Worm (Caenorhabditis elegans) whole organism, late embryonic: Measurements from ENCODE around the gene sax-1.

Source experiments
- C08G9.2 ChIP-seq: sonication (generic microtip); optimal IDR thresholded peaks from 2 replicates; lab custom pipeline; 2016; ENCODE audit warnings: mild to moderate bottlenecking, missing genetic modification characterization, moderate library complexity, missing compliant biosample characterization
- K09A11.1 ChIP-seq: sonication (generic microtip); optimal IDR thresholded peaks from 2 replicates; lab custom pipeline; 2017; ENCODE audit warnings: antibody characterized with exemption, mild to moderate bottlenecking, missing genetic modification characterization, missing compliant biosample characterization; ENCODE audit not compliant: insufficient read depth
- ahr-1 ChIP-seq: sonication (generic microtip); optimal IDR thresholded peaks from 2 replicates; lab custom pipeline; 2016; ENCODE audit warnings: missing genetic modification characterization, missing compliant biosample characterization
- ama-1 ChIP-seq: fragments of 150-350 bp; optimal IDR thresholded peaks from 2 replicates; lab custom pipeline; 2014
- ceh-14 ChIP-seq: sonication (generic microtip); optimal IDR thresholded peaks from 2 replicates; lab custom pipeline; 2016; ENCODE audit warnings: missing genotype, missing genetic modification characterization, missing compliant biosample characterization
- ceh-18 ChIP-seq: sonication (generic microtip); optimal IDR thresholded peaks from 2 replicates; lab custom pipeline; 2016; ENCODE audit warnings: missing genetic modification characterization, missing compliant biosample characterization
- ceh-2 ChIP-seq: sonication (generic microtip); optimal IDR thresholded peaks from 2 replicates; lab custom pipeline; 2016; ENCODE audit warnings: missing genotype, missing genetic modification characterization, missing compliant biosample characterization
- ceh-24 ChIP-seq: sonication (generic microtip); optimal IDR thresholded peaks from 2 replicates; lab custom pipeline; 2016; ENCODE audit warnings: mild to moderate bottlenecking, missing genetic modification characterization, missing compliant biosample characterization
- ceh-30 ChIP-seq: fragments of 150-350 bp; optimal IDR thresholded peaks from 2 replicates; lab custom pipeline; 2014; ENCODE audit warnings: missing biosample characterization, missing genetic modification characterization
- ceh-31 ChIP-seq: sonication (generic microtip); optimal IDR thresholded peaks from 2 replicates; lab custom pipeline; 2016; ENCODE audit warnings: missing genetic modification characterization, missing compliant biosample characterization
- ceh-34 ChIP-seq: sonication (generic microtip); optimal IDR thresholded peaks from 2 replicates; lab custom pipeline; 2016; ENCODE audit warnings: mild to moderate bottlenecking, missing genetic modification characterization, missing compliant biosample characterization
- che-1 ChIP-seq: sonication (generic microtip); optimal IDR thresholded peaks from 2 replicates; lab custom pipeline; 2016; ENCODE audit warnings: mild to moderate bottlenecking, missing genetic modification characterization, missing compliant biosample characterization
- dve-1 ChIP-seq: sonication (generic microtip); optimal IDR thresholded peaks from 2 replicates; lab custom pipeline; 2017; ENCODE audit warnings: antibody characterized with exemption, mild to moderate bottlenecking, missing genetic modification characterization, missing compliant biosample characterization
- elt-2 ChIP-seq: sonication (generic microtip); optimal IDR thresholded peaks from 2 replicates; lab custom pipeline; 2016; ENCODE audit warnings: missing genetic modification reagents, missing genetic modification characterization, missing compliant biosample characterization
- elt-4 ChIP-seq: sonication (generic microtip); optimal IDR thresholded peaks from 2 replicates; lab custom pipeline; 2016; ENCODE audit warnings: missing genetic modification characterization, missing compliant biosample characterization
- fax-1 ChIP-seq: sonication (generic microtip); optimal IDR thresholded peaks from 2 replicates; lab custom pipeline; 2016; ENCODE audit warnings: missing genotype, missing genetic modification characterization, missing compliant biosample characterization
- fkh-6 ChIP-seq: sonication (generic microtip); optimal IDR thresholded peaks from 2 replicates; lab custom pipeline; 2016; ENCODE audit warnings: missing genetic modification characterization, missing compliant biosample characterization
- gmeb-2 ChIP-seq: sonication (generic microtip); optimal IDR thresholded peaks from 2 replicates; lab custom pipeline; 2016; ENCODE audit warnings: missing genetic modification characterization, inconsistent platforms, missing compliant biosample characterization
- hlh-13 ChIP-seq: fragments of 200-800 bp; sonication (Bioruptor generic); optimal IDR thresholded peaks from 2 replicates; lab custom pipeline; 2018; ENCODE audit warnings: mild to moderate bottlenecking, missing genetic modification characterization, missing compliant biosample characterization
- hlh-30 ChIP-seq: sonication (generic microtip); optimal IDR thresholded peaks from 2 replicates; lab custom pipeline; 2017; ENCODE audit warnings: antibody characterized with exemption, missing genetic modification characterization, missing compliant biosample characterization; ENCODE audit not compliant: insufficient read depth
- hlh-6 ChIP-seq: sonication (generic microtip); optimal IDR thresholded peaks from 2 replicates; lab custom pipeline; 2016; ENCODE audit warnings: missing genotype, missing genetic modification characterization, missing compliant biosample characterization
- lim-6 ChIP-seq: sonication (generic microtip); optimal IDR thresholded peaks from 2 replicates; lab custom pipeline; 2016; ENCODE audit warnings: missing genetic modification characterization, missing compliant biosample characterization
- nfya-1 ChIP-seq: sonication (generic microtip); optimal IDR thresholded peaks from 2 replicates; lab custom pipeline; 2017; ENCODE audit warnings: missing genetic modification characterization, mild to moderate bottlenecking, missing compliant biosample characterization, antibody characterized with exemption, moderate library complexity
- pag-3 ChIP-seq: sonication (generic microtip); optimal IDR thresholded peaks from 2 replicates; lab custom pipeline; 2016; ENCODE audit warnings: missing compliant biosample characterization, missing genetic modification characterization, borderline replicate concordance
- pat-9 ChIP-seq: fragments of 200-800 bp; sonication (Bioruptor generic); optimal IDR thresholded peaks from 2 replicates; lab custom pipeline; 2018; ENCODE audit warnings: mild to moderate bottlenecking, missing genetic modification characterization, moderate library complexity, missing compliant biosample characterization
- pha-4 ChIP-seq: fragments of 150-350 bp; optimal IDR thresholded peaks from 2 replicates; lab custom pipeline; 2018; ENCODE audit warnings: missing biosample characterization, missing genetic modification reagents, missing genetic modification characterization
- rnt-1 ChIP-seq: sonication (generic microtip); optimal IDR thresholded peaks from 2 replicates; lab custom pipeline; 2016; ENCODE audit warnings: missing genetic modification characterization, missing compliant biosample characterization
- sdc-2 ChIP-seq: sonication (generic microtip); optimal IDR thresholded peaks from 2 replicates; lab custom pipeline; 2016; ENCODE audit warnings: missing genotype, missing genetic modification characterization, missing compliant biosample characterization
- sox-4 ChIP-seq: sonication (generic microtip); optimal IDR thresholded peaks from 2 replicates; lab custom pipeline; 2017; ENCODE audit warnings: mild to moderate bottlenecking, missing genetic modification characterization, inconsistent platforms, missing compliant biosample characterization
- syd-9 ChIP-seq: sonication (generic microtip); optimal IDR thresholded peaks from 2 replicates; lab custom pipeline; 2016; ENCODE audit warnings: mild to moderate bottlenecking, missing genetic modification characterization, moderate library complexity, missing compliant biosample characterization
- tbx-2 ChIP-seq: sonication (generic microtip); optimal IDR thresholded peaks from 2 replicates; lab custom pipeline; 2016; ENCODE audit warnings: missing genetic modification characterization, missing compliant biosample characterization
- tbx-7 ChIP-seq: sonication (generic microtip); optimal IDR thresholded peaks from 2 replicates; lab custom pipeline; 2016; ENCODE audit warnings: missing genotype, missing genetic modification characterization, missing compliant biosample characterization
- unc-3 ChIP-seq, 2 experiments: fragments of 200-800 bp in 1 of 2; sonication (Bioruptor generic) in 1 of 2; sonication (generic microtip) in 1 of 2; conservative IDR thresholded peaks in 1 of 2; optimal IDR thresholded peaks in 1 of 2; 2 replicates each; pipeline versions ENCODE4 v1.3.6 to Lab custom; 2016 to 2022; ENCODE audit warnings: missing compliant biosample characterization in 2 of 2, missing genetic modification characterization in 2 of 2, missing genetic modification reagents in 1 of 2
- unc-42 ChIP-seq: sonication (generic microtip); optimal IDR thresholded peaks from 2 replicates; lab custom pipeline; 2016; ENCODE audit warnings: missing genotype, missing genetic modification characterization, missing compliant biosample characterization
- unc-55 ChIP-seq: sonication (generic microtip); optimal IDR thresholded peaks from 2 replicates; lab custom pipeline; 2017; ENCODE audit warnings: missing biosample characterization, missing genetic modification reagents, missing genetic modification characterization
- unc-86 ChIP-seq: sonication (generic microtip); optimal IDR thresholded peaks from 2 replicates; lab custom pipeline; 2016; ENCODE audit warnings: missing genetic modification characterization, missing compliant biosample characterization
- zip-5 ChIP-seq: sonication (generic microtip); optimal IDR thresholded peaks from 2 replicates; lab custom pipeline; 2016; ENCODE audit warnings: missing genetic modification characterization, missing compliant biosample characterization

Gene sax-1

ce11 chrX:3605727-3606126, 44.2 kb downstream of the sax-1 start, which contains the start of gene C18B2.4:
Gene C18B2.4, minus strand, starts transcription at chrX:3605741.
- TF ChIP-seq zip-5 (tag; lab: Kevin White, UChicago) = no peak
- peak; percentile 75 for TF ChIP-seq unc-42 (tag; lab: Kevin White, UChicago)
- no peak for TF ChIP-seq ahr-1
- peak; percentile 34 for TF ChIP-seq elt-2 (tag; lab: Kevin White, UChicago)
- TF ChIP-seq unc-3 (GFP tag; conservative IDR thresholded peaks at IDR 0.05; lab: Robert Waterston, UW) = no peak
- no peak for TF ChIP-seq unc-3 (tag; optimal IDR thresholded peaks at IDR 0.05; lab: Kevin White, UChicago)
- no peak for TF ChIP-seq sox-4 (tag; lab: Kevin White, UChicago)
- no peak for TF ChIP-seq pha-4
- no peak for TF ChIP-seq pat-9
- TF ChIP-seq ceh-30 = no peak
- peak; percentile 89 for TF ChIP-seq hlh-30
- TF ChIP-seq hlh-6 = no peak
- no peak for TF ChIP-seq che-1 (tag; lab: Kevin White, UChicago)
- TF ChIP-seq C08G9.2 (tag; lab: Kevin White, UChicago) = peak; percentile 25
- no peak for TF ChIP-seq lim-6
- peak; percentile 51 for TF ChIP-seq ceh-14 (tag; lab: Kevin White, UChicago)
- no peak for TF ChIP-seq fax-1 (tag; lab: Kevin White, UChicago)
- no peak for TF ChIP-seq gmeb-2
- peak; percentile 18 for TF ChIP-seq dve-1 (tag; lab: Kevin White, UChicago)
- no peak for TF ChIP-seq hlh-13 (GFP tag; lab: Kevin White, UChicago)
- peak; percentile 54 for TF ChIP-seq sdc-2 (tag; lab: Kevin White, UChicago)
- peak; percentile 32 for TF ChIP-seq ceh-2 (tag; lab: Kevin White, UChicago)
- TF ChIP-seq nfya-1 (tag; lab: Kevin White, UChicago) = peak; percentile 72
- no peak for TF ChIP-seq ceh-24
- no peak for TF ChIP-seq rnt-1 (tag; lab: Kevin White, UChicago)
- no peak for TF ChIP-seq syd-9 (tag; lab: Kevin White, UChicago)
- peak; percentile 74 for TF ChIP-seq ceh-31
- peak; percentile 96 for TF ChIP-seq unc-55 (GFP tag; lab: Kevin White, UChicago)
- TF ChIP-seq tbx-7 (tag; lab: Kevin White, UChicago) = no peak
- TF ChIP-seq pag-3 = no peak
- TF ChIP-seq ceh-18 (tag; lab: Kevin White, UChicago) = no peak
- peak; percentile 42 for TF ChIP-seq ceh-34 (tag; lab: Kevin White, UChicago)
- TF ChIP-seq K09A11.1 (tag; lab: Kevin White, UChicago) = no peak
- peak; percentile 64 for TF ChIP-seq tbx-2

ce11 chrX:3602622-3603021, 47.3 kb downstream of the sax-1 start:
- TF ChIP-seq hlh-13 (GFP tag; lab: Kevin White, UChicago) = no peak
- no peak for TF ChIP-seq syd-9 (tag; lab: Kevin White, UChicago)
- TF ChIP-seq ama-1 (lab: Kevin White, UChicago) = no peak
- no peak for TF ChIP-seq nfya-1 (tag; lab: Kevin White, UChicago)
- no peak for TF ChIP-seq hlh-30
- no peak for TF ChIP-seq elt-2 (tag; lab: Kevin White, UChicago)
- TF ChIP-seq tbx-7 (tag; lab: Kevin White, UChicago) = no peak
- no peak for TF ChIP-seq elt-4 (tag; lab: Kevin White, UChicago)
- TF ChIP-seq ceh-34 (tag; lab: Kevin White, UChicago) = no peak
- TF ChIP-seq ceh-14 (tag; lab: Kevin White, UChicago) = no peak
- no peak for TF ChIP-seq gmeb-2

- no peak for TF ChIP-seq K09A11.1 (tag; lab: Kevin White, UChicago)
- peak; percentile 25 for TF ChIP-seq ceh-18 (tag; lab: Kevin White, UChicago)
- TF ChIP-seq, all 69 proteins: peak for 1
Observed at ce11 chrX:3601531-3601930, 48.4 kb downstream of the sax-1 start, which contains the start of gene C18B2.3. Gene C18B2.3, plus strand, starts transcription at chrX:3601831.

- no peak for TF ChIP-seq unc-86 (tag; lab: Kevin White, UChicago)
- no peak for TF ChIP-seq lim-6
- no peak for TF ChIP-seq fkh-6 (tag; lab: Kevin White, UChicago)
- TF ChIP-seq ama-1 (lab: Kevin White, UChicago) = no peak
Observed at ce11 chrX:3600390-3600789, 49.6 kb downstream of the sax-1 start, which contains the start of gene cgr-1. Gene cgr-1, minus strand, starts transcription at chrX:3600457.
